Worm (Caenorhabditis elegans): ENCODE data around the gene Y56A3A.6.

Y56A3A.6 gene

DNA sequence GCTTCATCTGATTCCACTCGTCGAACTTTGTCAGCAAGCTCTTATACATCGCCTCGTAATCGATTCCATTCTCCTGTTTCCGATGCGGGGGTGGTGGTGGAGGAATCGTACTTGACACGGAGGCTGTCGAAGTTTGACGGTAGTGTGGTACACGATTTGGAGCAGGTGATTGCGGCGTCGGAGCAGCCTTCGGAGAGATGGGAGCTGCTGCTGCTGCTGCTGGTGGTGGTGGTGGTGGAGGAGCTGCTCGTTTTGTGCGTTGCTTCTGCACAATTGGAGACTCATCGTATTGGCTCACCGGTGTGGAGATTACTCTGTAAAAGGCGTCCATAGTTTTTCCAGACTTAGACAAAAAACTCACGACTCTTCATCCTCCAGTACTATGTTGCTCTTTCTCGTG is 4.4 kb downstream of the Y56A3A.6 start:
- TF ChIP-seq ceh-90 (tag; optimal IDR thresholded peaks at IDR 0.05) (no peak), efl-1 (optimal IDR thresholded peaks at IDR 0.05) (no peak), efl-1 (GFP tag; optimal IDR thresholded peaks at IDR 0.05 in 1 of 2) (peak in 1 of 2 experiments; percentile 33)

DNA sequence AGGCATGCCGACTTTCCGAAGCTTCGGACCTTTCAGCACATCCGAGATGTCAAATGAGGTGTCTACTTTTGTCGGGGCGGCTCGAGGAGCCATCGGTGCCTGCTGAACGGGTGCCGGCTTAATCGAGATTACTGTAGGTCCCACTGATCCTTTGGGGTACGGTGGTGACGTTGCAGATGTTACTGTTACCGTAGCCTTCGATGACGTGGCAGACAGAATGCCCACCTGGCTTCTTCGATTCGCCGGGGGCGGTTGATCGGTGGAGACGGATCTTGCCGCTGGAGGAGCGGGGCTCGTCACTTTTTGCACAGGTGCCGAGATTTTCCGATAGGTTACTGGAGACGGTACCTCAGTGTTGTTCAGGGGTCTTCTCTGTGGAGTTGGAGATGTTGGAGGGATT is 7.0 kb downstream of the Y56A3A.6 start:
- no peak for TF ChIP-seq lin-15B (tag; optimal IDR thresholded peaks at IDR 0.05)
- no peak for TF ChIP-seq nhr-237 (tag; optimal IDR thresholded peaks at IDR 0.05)
- TF ChIP-seq xbp-1 (tag; optimal IDR thresholded peaks at IDR 0.05), result no peak
- no peak for TF ChIP-seq elt-3 (tag; optimal IDR thresholded peaks at IDR 0.05)
- no peak for TF ChIP-seq alr-1 (tag; optimal IDR thresholded peaks at IDR 0.05; ENCODE audit: borderline replicate concordance)
- no peak for TF ChIP-seq sup-37 (GFP tag; optimal IDR thresholded peaks at IDR 0.05)
- TF ChIP-seq isw-1 (GFP tag; IDR thresholded peaks at IDR 0.05), result no peak

DNA sequence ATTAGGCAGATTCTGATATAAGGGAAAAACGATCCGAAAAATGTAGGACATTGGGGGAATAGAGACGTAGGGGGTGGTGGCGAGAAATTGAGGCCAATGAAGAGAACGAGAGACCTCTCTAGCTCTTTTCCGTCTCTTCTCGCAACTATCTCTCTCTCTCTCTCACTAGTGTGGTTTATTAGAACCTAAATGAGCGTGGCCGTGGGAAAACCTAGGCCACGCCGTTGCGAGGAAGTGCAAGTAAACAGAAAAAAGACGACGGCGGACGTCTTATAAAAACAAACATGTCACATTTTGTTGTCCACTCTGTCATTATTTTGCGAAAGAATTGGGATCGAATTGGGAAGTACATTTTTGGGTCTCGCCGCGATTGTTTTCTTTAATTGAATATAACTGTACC is 8.6 kb downstream of the Y56A3A.6 start:
- peak; percentile 87 for TF ChIP-seq lin-15B (tag; optimal IDR thresholded peaks at IDR 0.05)
- peak; percentile 47 for TF ChIP-seq lin-39 (tag; optimal IDR thresholded peaks at IDR 0.05)
- peak; percentile 93 for TF ChIP-seq nhr-71 (tag; optimal IDR thresholded peaks at IDR 0.05)
- peak; percentile 91 for TF ChIP-seq tbx-2 (tag; optimal IDR thresholded peaks at IDR 0.05)
- peak; percentile 36 for TF ChIP-seq sox-4 (tag; optimal IDR thresholded peaks at IDR 0.05)
- TF ChIP-seq mdl-1 (tag; optimal IDR thresholded peaks at IDR 0.05), result peak in 1 of 2 experiments; percentile 89
- TF ChIP-seq hpl-2 (GFP tag; optimal IDR thresholded peaks at IDR 0.05), result peak; percentile 27
- peak; percentile 89 for TF ChIP-seq nhr-90 (tag; optimal IDR thresholded peaks at IDR 0.05; ENCODE audit: poor library complexity)
- peak; percentile 47 for TF ChIP-seq mef-2 (tag; optimal IDR thresholded peaks at IDR 0.05)
- TF ChIP-seq lin-14 (GFP tag; optimal IDR thresholded peaks at IDR 0.05), result peak; percentile 98
- peak; percentile 88 for TF ChIP-seq lin-13 (GFP tag; optimal IDR thresholded peaks at IDR 0.05)
- no peak for TF ChIP-seq unc-62 (GFP tag; optimal IDR thresholded peaks at IDR 0.05)
- peak; percentile 79 for TF ChIP-seq vab-15 (tag; optimal IDR thresholded peaks at IDR 0.05)
- peak; percentile 94 for TF ChIP-seq fkh-8 (tag; optimal IDR thresholded peaks at IDR 0.05)
- peak; percentile 90 for TF ChIP-seq nhr-47 (tag; optimal IDR thresholded peaks at IDR 0.05)
- TF ChIP-seq nhr-76 (tag; optimal IDR thresholded peaks at IDR 0.05), result no peak
- TF ChIP-seq elt-2 (tag; optimal IDR thresholded peaks at IDR 0.05), result peak; percentile 48
- TF ChIP-seq hlh-4 (tag; optimal IDR thresholded peaks at IDR 0.05), result no peak
- peak; percentile 87 for TF ChIP-seq irx-1 (tag; optimal IDR thresholded peaks at IDR 0.05)
- no peak for TF ChIP-seq hlh-17 (GFP tag; optimal IDR thresholded peaks at IDR 0.05; ENCODE audit: borderline replicate concordance)
- peak; percentile 72 for TF ChIP-seq dsc-1 (tag; optimal IDR thresholded peaks at IDR 0.05)
- TF ChIP-seq nhr-11 (tag; optimal IDR thresholded peaks at IDR 0.05), result no peak
- peak; percentile 85 for TF ChIP-seq ceh-90 (tag; optimal IDR thresholded peaks at IDR 0.05)
- no peak for TF ChIP-seq alr-1 (tag; optimal IDR thresholded peaks at IDR 0.05; ENCODE audit: borderline replicate concordance)
- peak; percentile 82 for TF ChIP-seq skn-1 (tag; optimal IDR thresholded peaks at IDR 0.05)
- no peak for TF ChIP-seq Y116A8C.19 (tag; optimal IDR thresholded peaks at IDR 0.05; ENCODE audit: borderline replicate concordance)
- TF ChIP-seq dpl-1 (GFP tag; optimal IDR thresholded peaks at IDR 0.05), result peak; percentile 56 to 83 (median 77)
- TF ChIP-seq mab-9 (GFP tag; IDR thresholded peaks at IDR 0.05), result peak; percentile 79
- TF ChIP-seq ztf-4 (tag; optimal IDR thresholded peaks at IDR 0.05), result peak; percentile 76
- TF ChIP-seq ztf-11 (tag; optimal IDR thresholded peaks at IDR 0.05), result peak in 1 of 2 experiments; percentile 86
- peak; percentile 81 for TF ChIP-seq C16A3.4 (tag; optimal IDR thresholded peaks at IDR 0.05)
- peak; percentile 47 for TF ChIP-seq nhr-237 (tag; optimal IDR thresholded peaks at IDR 0.05)
- TF ChIP-seq ces-1 (GFP tag; optimal IDR thresholded peaks at IDR 0.05), result no peak
- peak; percentile 91 for TF ChIP-seq nhr-85 (tag)
- no peak for TF ChIP-seq sptf-1 (tag; optimal IDR thresholded peaks at IDR 0.05)
- TF ChIP-seq pag-3 (tag; optimal IDR thresholded peaks at IDR 0.05; ENCODE audit: borderline replicate concordance, insufficient read depth), result peak; percentile 43
- no peak for TF ChIP-seq tlp-1 (tag; optimal IDR thresholded peaks at IDR 0.05)
- no peak for TF ChIP-seq C34B4.2 (tag; optimal IDR thresholded peaks at IDR 0.05)
- peak; percentile 67 for TF ChIP-seq C04F5.9 (tag; optimal IDR thresholded peaks at IDR 0.05)
- TF ChIP-seq snu-23 (GFP tag; optimal IDR thresholded peaks at IDR 0.05), result peak; percentile 91
- no peak for TF ChIP-seq sup-37 (GFP tag; optimal IDR thresholded peaks at IDR 0.05)
- no peak for TF ChIP-seq unc-30 (tag; optimal IDR thresholded peaks at IDR 0.05)
- no peak for TF ChIP-seq nhr-12 (tag; optimal IDR thresholded peaks at IDR 0.05)

All from whole organism, L1 larva.